Fruit fly (Drosophila melanogaster): ENCODE data around the gene CG7458.

The CG7458 gene

dm6 chr3L:21973640-21974039, 18.7 kb downstream of the CG7458 start:
- no peak for TF ChIP-seq CG5204 (GFP tag; optimal IDR thresholded peaks at IDR 0.05)
- no peak for TF ChIP-seq CG1620 (GFP tag; optimal IDR thresholded peaks at IDR 0.05)
- no peak for TF ChIP-seq bab1 (GFP tag; optimal IDR thresholded peaks at IDR 0.05)
- no peak for TF ChIP-seq cnc (optimal IDR thresholded peaks at IDR 0.05)
- TF ChIP-seq Clk (GFP tag; optimal IDR thresholded peaks at IDR 0.05): no peak
- no peak for TF ChIP-seq ovo (GFP tag; optimal IDR thresholded peaks at IDR 0.05)
- TF ChIP-seq CG12768 (GFP tag; optimal IDR thresholded peaks at IDR 0.05): no peak
- no peak for TF ChIP-seq CG33017 (tag; optimal IDR thresholded peaks at IDR 0.05)
- TF ChIP-seq Mnt (GFP tag; optimal IDR thresholded peaks at IDR 0.05): no peak
- no peak for TF ChIP-seq kay (GFP tag; ENCODE audit: borderline replicate concordance)
- no peak for TF ChIP-seq pad (GFP tag; optimal IDR thresholded peaks at IDR 0.05)
- no peak for TF ChIP-seq Crg-1 (GFP tag; optimal IDR thresholded peaks at IDR 0.05)
- no peak for TF ChIP-seq CG11617 (GFP tag; optimal IDR thresholded peaks at IDR 0.05)
- TF ChIP-seq tj (GFP tag; optimal IDR thresholded peaks at IDR 0.05): no peak
- TF ChIP-seq toe (GFP tag; optimal IDR thresholded peaks at IDR 0.05): no peak
- TF ChIP-seq cic (GFP tag; optimal IDR thresholded peaks at IDR 0.05): no peak
- no peak for TF ChIP-seq Hr96 (GFP tag; optimal IDR thresholded peaks at IDR 0.05)
- TF ChIP-seq CG14711 (tag; optimal IDR thresholded peaks at IDR 0.05): no peak
- TF ChIP-seq CG7045 (GFP tag; optimal IDR thresholded peaks at IDR 0.05): no peak
- no peak for TF ChIP-seq CG7101 (tag; optimal IDR thresholded peaks at IDR 0.05)

- no peak for TF ChIP-seq cnc (optimal IDR thresholded peaks at IDR 0.05)
- no peak for TF ChIP-seq CG7101 (tag; optimal IDR thresholded peaks at IDR 0.05)
- TF ChIP-seq CG11617 (GFP tag; optimal IDR thresholded peaks at IDR 0.05): no peak
Observed at dm6 chr3L:21979789-21980188, 24.9 kb downstream of the CG7458 start.

- TF ChIP-seq Mnt (GFP tag; optimal IDR thresholded peaks at IDR 0.05) (no peak), bab1 (GFP tag; optimal IDR thresholded peaks at IDR 0.05) (no peak), Clk (GFP tag; optimal IDR thresholded peaks at IDR 0.05) (no peak), CG14711 (tag; optimal IDR thresholded peaks at IDR 0.05) (no peak), CG12768 (GFP tag; optimal IDR thresholded peaks at IDR 0.05) (no peak), CG5204 (GFP tag; optimal IDR thresholded peaks at IDR 0.05) (no peak), cic (GFP tag; optimal IDR thresholded peaks at IDR 0.05) (no peak), cnc (optimal IDR thresholded peaks at IDR 0.05) (no peak), CG7045 (GFP tag; optimal IDR thresholded peaks at IDR 0.05) (no peak), Hr96 (GFP tag; optimal IDR thresholded peaks at IDR 0.05) (no peak), CG11617 (GFP tag; optimal IDR thresholded peaks at IDR 0.05) (no peak), tj (GFP tag; optimal IDR thresholded peaks at IDR 0.05) (no peak), CG7101 (tag; optimal IDR thresholded peaks at IDR 0.05) (no peak), ovo (GFP tag; optimal IDR thresholded peaks at IDR 0.05) (no peak), toe (GFP tag; optimal IDR thresholded peaks at IDR 0.05) (no peak), Crg-1 (GFP tag; optimal IDR thresholded peaks at IDR 0.05) (no peak), CG1620 (GFP tag; optimal IDR thresholded peaks at IDR 0.05) (no peak)
Observed at dm6 chr3L:21984910-21985309, 30.0 kb downstream of the CG7458 start, which contains the start of gene Act79B. Act79B (plus strand) TSS chr3L:21985210.

dm6 chr3L:21994000-21994399, 39.1 kb downstream of the CG7458 start:
- no peak for TF ChIP-seq CG7101 (tag; optimal IDR thresholded peaks at IDR 0.05)
- TF ChIP-seq pad (GFP tag; optimal IDR thresholded peaks at IDR 0.05): no peak
- no peak for TF ChIP-seq Clk (GFP tag; optimal IDR thresholded peaks at IDR 0.05)
- no peak for TF ChIP-seq Crg-1 (GFP tag; optimal IDR thresholded peaks at IDR 0.05)

- no peak for TF ChIP-seq CG12768 (GFP tag; optimal IDR thresholded peaks at IDR 0.05)
- TF ChIP-seq toe (GFP tag; optimal IDR thresholded peaks at IDR 0.05): no peak
- no peak for TF ChIP-seq CG7101 (tag; optimal IDR thresholded peaks at IDR 0.05)
- TF ChIP-seq tj (GFP tag; optimal IDR thresholded peaks at IDR 0.05): no peak
- no peak for TF ChIP-seq CG33017 (tag; optimal IDR thresholded peaks at IDR 0.05)
- no peak for TF ChIP-seq CG14711 (tag; optimal IDR thresholded peaks at IDR 0.05)
- no peak for TF ChIP-seq bab1 (GFP tag; optimal IDR thresholded peaks at IDR 0.05)
- TF ChIP-seq CG7045 (GFP tag; optimal IDR thresholded peaks at IDR 0.05): no peak
- TF ChIP-seq CG5204 (GFP tag; optimal IDR thresholded peaks at IDR 0.05): no peak
- no peak for TF ChIP-seq kay (GFP tag; ENCODE audit: borderline replicate concordance)
- no peak for TF ChIP-seq cnc (optimal IDR thresholded peaks at IDR 0.05)
- TF ChIP-seq ovo (GFP tag; optimal IDR thresholded peaks at IDR 0.05): no peak
Observed at dm6 chr3L:22006107-22006506, 51.2 kb downstream of the CG7458 start.
